Worm (Caenorhabditis elegans) whole organism, L2 larva: ENCODE measurements around the gene F19B2.7.

Experiments used
- F13H6.1 ChIP-seq: sonication (generic microtip); optimal IDR thresholded peaks from 2 replicates; lab custom pipeline; 2016; ENCODE audit warnings: missing genetic modification characterization, missing compliant biosample characterization
- R02D3.7 ChIP-seq: fragments of 150-350 bp; optimal IDR thresholded peaks from 2 replicates; lab custom pipeline; 2014; ENCODE audit warnings: missing biosample characterization, missing genetic modification characterization
- ZK546.5 ChIP-seq: sonication (generic microtip); optimal IDR thresholded peaks from 2 replicates; lab custom pipeline; 2017; ENCODE audit warnings: missing biosample characterization, missing genetic modification characterization
- alr-1 ChIP-seq: fragments of 150-350 bp; optimal IDR thresholded peaks from 2 replicates; lab custom pipeline; 2014; ENCODE audit warnings: missing biosample characterization, missing genetic modification characterization
- blmp-1 ChIP-seq: sonication (generic microtip); optimal IDR thresholded peaks from 2 replicates; lab custom pipeline; 2017; ENCODE audit warnings: missing genetic modification characterization, mild to moderate bottlenecking, missing compliant biosample characterization, antibody characterized with exemption, moderate library complexity; ENCODE audit not compliant: insufficient read depth
- ceh-16 ChIP-seq: fragments of 150-350 bp; optimal IDR thresholded peaks from 2 replicates; lab custom pipeline; 2014; ENCODE audit warnings: missing biosample characterization, missing genetic modification characterization
- ceh-82 ChIP-seq: fragments of 150-350 bp; optimal IDR thresholded peaks from 2 replicates; lab custom pipeline; 2014; ENCODE audit warnings: missing biosample characterization, missing genetic modification characterization
- dmd-4 ChIP-seq: sonication (generic microtip); optimal IDR thresholded peaks from 2 replicates; lab custom pipeline; 2017; ENCODE audit warnings: missing biosample characterization, missing genetic modification characterization
- egl-27 ChIP-seq: sonication (generic microtip); optimal IDR thresholded peaks from 3 replicates; lab custom pipeline; 2017; ENCODE audit warnings: missing biosample characterization, missing genetic modification reagents, missing genetic modification characterization
- elt-1 ChIP-seq: fragments of 150-350 bp; optimal IDR thresholded peaks from 2 replicates; lab custom pipeline; 2014; ENCODE audit warnings: missing biosample characterization, missing genetic modification characterization
- elt-3 ChIP-seq: sonication (generic microtip); optimal IDR thresholded peaks from 2 replicates; lab custom pipeline; 2017; ENCODE audit warnings: missing biosample characterization, missing genetic modification characterization
- fos-1 ChIP-seq: fragments of 150-350 bp; optimal IDR thresholded peaks from 2 replicates; lab custom pipeline; 2014; ENCODE audit warnings: missing biosample characterization, missing genetic modification characterization
- lin-13 ChIP-seq: fragments of 150-350 bp; optimal IDR thresholded peaks from 2 replicates; lab custom pipeline; 2014; ENCODE audit warnings: missing biosample characterization, missing genetic modification reagents, missing genetic modification characterization
- lsy-2 ChIP-seq, 2 experiments: fragments of 150-350 bp in 1 of 2; sonication (generic microtip) in 1 of 2; optimal IDR thresholded peaks; 2 replicates each; lab custom pipeline; 2014 to 2017; ENCODE audit warnings: missing biosample characterization in 2 of 2, missing genetic modification characterization in 2 of 2
- mab-5 ChIP-seq: fragments of 150-350 bp; optimal IDR thresholded peaks from 2 replicates; lab custom pipeline; 2014; ENCODE audit warnings: missing biosample characterization, missing genetic modification characterization
- mdl-1 ChIP-seq, 2 experiments: fragments of 150-350 bp in 1 of 2; sonication (generic microtip) in 1 of 2; optimal IDR thresholded peaks; 2 replicates each; lab custom pipeline; 2017; ENCODE audit warnings: missing biosample characterization in 2 of 2, missing genetic modification characterization in 2 of 2
- nhr-10 ChIP-seq: sonication (generic microtip); optimal IDR thresholded peaks from 2 replicates; lab custom pipeline; 2017; ENCODE audit warnings: missing biosample characterization, missing genetic modification characterization
- nhr-12 ChIP-seq: fragments of 150-350 bp; optimal IDR thresholded peaks from 2 replicates; lab custom pipeline; 2014; ENCODE audit warnings: missing biosample characterization, missing genetic modification characterization
- nhr-129 ChIP-seq: fragments of 150-350 bp; optimal IDR thresholded peaks from 2 replicates; lab custom pipeline; 2014; ENCODE audit warnings: missing biosample characterization, missing genetic modification characterization
- nhr-21 ChIP-seq: fragments of 150-350 bp; optimal IDR thresholded peaks from 2 replicates; lab custom pipeline; 2014; ENCODE audit warnings: missing biosample characterization, missing genetic modification characterization
- nhr-23 ChIP-seq: fragments of 150-350 bp; optimal IDR thresholded peaks from 2 replicates; lab custom pipeline; 2014; ENCODE audit warnings: missing biosample characterization, missing genetic modification reagents, missing genetic modification characterization
- nhr-6 ChIP-seq: fragments of 150-350 bp; optimal IDR thresholded peaks from 2 replicates; lab custom pipeline; 2014; ENCODE audit warnings: missing biosample characterization, missing genetic modification characterization
- nhr-77 ChIP-seq: fragments of 150-350 bp; optimal IDR thresholded peaks from 2 replicates; lab custom pipeline; 2014; ENCODE audit warnings: missing biosample characterization, missing genetic modification characterization
- peb-1 ChIP-seq: fragments of 150-350 bp; optimal IDR thresholded peaks from 2 replicates; lab custom pipeline; 2014; ENCODE audit warnings: missing biosample characterization, missing genetic modification characterization
- skn-1 ChIP-seq: sonication (generic microtip); optimal IDR thresholded peaks from 2 replicates; lab custom pipeline; 2017; ENCODE audit warnings: missing biosample characterization, missing genetic modification characterization
- sma-9 ChIP-seq, 2 experiments: fragments of 150-350 bp in 1 of 2; sonication (generic microtip) in 1 of 2; optimal IDR thresholded peaks; 2 replicates each; lab custom pipeline; 2014 to 2016; ENCODE audit warnings: missing genetic modification characterization in 2 of 2, mild to moderate bottlenecking in 1 of 2, missing biosample characterization in 1 of 2, missing compliant biosample characterization in 1 of 2, missing genetic modification reagents in 1 of 2, moderate library complexity in 1 of 2
- snpc-4 ChIP-seq: fragments of 150-350 bp; optimal IDR thresholded peaks from 2 replicates; lab custom pipeline; 2014; ENCODE audit warnings: missing biosample characterization, missing genetic modification characterization
- zag-1 ChIP-seq: fragments of 150-350 bp; optimal IDR thresholded peaks from 2 replicates; lab custom pipeline; 2014; ENCODE audit warnings: missing biosample characterization, missing genetic modification characterization
- ztf-11 ChIP-seq: sonication (generic microtip); optimal IDR thresholded peaks from 2 replicates; lab custom pipeline; 2017; ENCODE audit warnings: missing biosample characterization, missing genetic modification characterization
- ztf-4 ChIP-seq: fragments of 150-350 bp; optimal IDR thresholded peaks from 2 replicates; lab custom pipeline; 2014; ENCODE audit warnings: missing biosample characterization, missing genetic modification characterization

Gene F19B2.7

ce11 chrV:20188790-20189189, 37.3 kb downstream of the F19B2.7 start, which contains the start of gene fbxa-116:
TSS of gene fbxa-116 (minus strand) at chrV:20188890.
- no peak for TF ChIP-seq sma-9 (GFP tag; optimal IDR thresholded peaks at IDR 0.05; lab: Kevin White, UChicago)
- TF ChIP-seq sma-9 (tag; optimal IDR thresholded peaks at IDR 0.05; lab: Kevin White, UChicago): no peak
- TF ChIP-seq peb-1 (tag; lab: Kevin White, UChicago): no peak
- no peak for TF ChIP-seq nhr-77 (tag; lab: Kevin White, UChicago)
- no peak for TF ChIP-seq mab-5 (tag; lab: Kevin White, UChicago)
- no peak for TF ChIP-seq ceh-82 (tag; lab: Kevin White, UChicago)
- no peak for TF ChIP-seq dmd-4 (tag; lab: Kevin White, UChicago)
- TF ChIP-seq lsy-2 (tag; optimal IDR thresholded peaks at IDR 0.05; lab: Kevin White, UChicago): no peak
- no peak for TF ChIP-seq mdl-1 (tag; optimal IDR thresholded peaks at IDR 0.05; lab: Kevin White, UChicago)
- no peak for TF ChIP-seq R02D3.7
- TF ChIP-seq snpc-4 (tag; lab: Kevin White, UChicago): no peak
- no peak for TF ChIP-seq nhr-6 (tag; lab: Kevin White, UChicago)
- TF ChIP-seq blmp-1 (tag; lab: Kevin White, UChicago): no peak

ce11 chrV:20192102-20192880, 40.8 kb downstream of the F19B2.7 start, which contains the start of the genes fbxa-115 and Y113G7B.27:
TSS of gene fbxa-115 (minus strand) at chrV:20192152.
TSS of gene Y113G7B.27 (plus strand) at chrV:20192830.
- TF ChIP-seq blmp-1 (tag; lab: Kevin White, UChicago): no peak
- peak; percentile 78 for TF ChIP-seq skn-1 (tag; lab: Kevin White, UChicago)
- TF ChIP-seq, all 48 proteins: peak for 1

ce11 chrV:20195451-20196036, 44.0 kb downstream of the F19B2.7 start, which contains the start of the genes srh-217 and Y113G7B.28:
TSS of gene srh-217 (minus strand) at chrV:20195551.
TSS of gene Y113G7B.28 (plus strand) at chrV:20195986.
- TF ChIP-seq ztf-11 (no peak), lsy-2 (tag; optimal IDR thresholded peaks at IDR 0.05; lab: Kevin White, UChicago) (no peak), egl-27 (no peak)

- TF ChIP-seq nhr-129 (tag; lab: Kevin White, UChicago): no peak
- TF ChIP-seq elt-1: no peak
Measured at ce11 chrV:20196671-20197070, 45.1 kb downstream of the F19B2.7 start, which contains the start of gene ftr-1. TSS of gene ftr-1 (plus strand) at chrV:20196971.

- no peak for TF ChIP-seq sma-9 (GFP tag; optimal IDR thresholded peaks at IDR 0.05; lab: Kevin White, UChicago)
- TF ChIP-seq sma-9 (tag; optimal IDR thresholded peaks at IDR 0.05; lab: Kevin White, UChicago): no peak
- TF ChIP-seq ZK546.5 (tag; lab: Kevin White, UChicago): no peak
- no peak for TF ChIP-seq alr-1
- TF ChIP-seq nhr-6 (tag; lab: Kevin White, UChicago): no peak
- no peak for TF ChIP-seq nhr-12 (tag; lab: Kevin White, UChicago)
- no peak for TF ChIP-seq ceh-16
- TF ChIP-seq mab-5 (tag; lab: Kevin White, UChicago): no peak
- TF ChIP-seq nhr-10: no peak
- TF ChIP-seq snpc-4 (tag; lab: Kevin White, UChicago): no peak
- TF ChIP-seq zag-1 (tag; lab: Kevin White, UChicago): no peak
- TF ChIP-seq elt-1: no peak
- TF ChIP-seq dmd-4 (tag; lab: Kevin White, UChicago): no peak
- no peak for TF ChIP-seq egl-27
- TF ChIP-seq, all 48 proteins: peak for 0
Measured at ce11 chrV:20198954-20199353, 47.4 kb downstream of the F19B2.7 start, which contains the start of gene fog-2. TSS of gene fog-2 (plus strand) at chrV:20199254.

ce11 chrV:20199658-20200057, 48.1 kb downstream of the F19B2.7 start:
- no peak for TF ChIP-seq nhr-129 (tag; lab: Kevin White, UChicago)
- TF ChIP-seq ztf-11: no peak
- no peak for TF ChIP-seq zag-1 (tag; lab: Kevin White, UChicago)
- no peak for TF ChIP-seq R02D3.7
- TF ChIP-seq elt-3 (tag; lab: Kevin White, UChicago): no peak
- TF ChIP-seq nhr-77 (tag; lab: Kevin White, UChicago): no peak
- TF ChIP-seq F13H6.1: no peak
- TF ChIP-seq snpc-4 (tag; lab: Kevin White, UChicago): no peak
- no peak for TF ChIP-seq nhr-23 (tag; lab: Kevin White, UChicago)
- no peak for TF ChIP-seq nhr-12 (tag; lab: Kevin White, UChicago)
- no peak for TF ChIP-seq nhr-21 (tag; lab: Kevin White, UChicago)
- TF ChIP-seq lin-13 (GFP tag; lab: Kevin White, UChicago): no peak
- no peak for TF ChIP-seq ceh-82 (tag; lab: Kevin White, UChicago)
- TF ChIP-seq fos-1: no peak
- no peak for TF ChIP-seq mab-5 (tag; lab: Kevin White, UChicago)
- TF ChIP-seq ztf-4 (tag; lab: Kevin White, UChicago): no peak
- no peak for TF ChIP-seq ceh-16
